Worm (Caenorhabditis elegans): ENCODE data around the gene srbc-37.

Gene srbc-37

DNA sequence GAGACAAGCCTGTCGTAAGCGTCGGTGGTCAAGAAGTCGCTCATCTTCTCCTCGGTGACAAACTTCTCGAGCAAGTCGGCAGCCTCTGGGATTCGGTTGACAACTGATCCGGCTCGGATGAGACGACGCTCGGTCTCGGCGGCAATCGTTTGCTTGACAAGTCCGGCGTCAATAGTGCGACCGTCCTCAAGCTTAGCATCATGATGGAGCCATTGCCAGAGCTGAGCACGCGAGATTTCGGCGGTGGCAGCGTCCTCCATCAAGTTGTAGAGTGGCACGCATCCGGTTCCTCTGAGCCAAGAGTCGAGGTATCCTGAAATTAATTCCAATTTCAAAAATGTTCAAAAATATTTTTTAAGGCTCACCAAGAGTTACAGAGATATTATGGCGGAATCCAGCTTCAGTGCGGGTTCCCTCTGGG is 22.1 kb downstream of the srbc-37 start:
- TF ChIP-seq W03F9.2 (tag; optimal IDR thresholded peaks at IDR 0.05): no peak
- TF ChIP-seq dao-5 (tag; optimal IDR thresholded peaks at IDR 0.05): no peak
- no peak for TF ChIP-seq him-1 (tag; optimal IDR thresholded peaks at IDR 0.05)

DNA sequence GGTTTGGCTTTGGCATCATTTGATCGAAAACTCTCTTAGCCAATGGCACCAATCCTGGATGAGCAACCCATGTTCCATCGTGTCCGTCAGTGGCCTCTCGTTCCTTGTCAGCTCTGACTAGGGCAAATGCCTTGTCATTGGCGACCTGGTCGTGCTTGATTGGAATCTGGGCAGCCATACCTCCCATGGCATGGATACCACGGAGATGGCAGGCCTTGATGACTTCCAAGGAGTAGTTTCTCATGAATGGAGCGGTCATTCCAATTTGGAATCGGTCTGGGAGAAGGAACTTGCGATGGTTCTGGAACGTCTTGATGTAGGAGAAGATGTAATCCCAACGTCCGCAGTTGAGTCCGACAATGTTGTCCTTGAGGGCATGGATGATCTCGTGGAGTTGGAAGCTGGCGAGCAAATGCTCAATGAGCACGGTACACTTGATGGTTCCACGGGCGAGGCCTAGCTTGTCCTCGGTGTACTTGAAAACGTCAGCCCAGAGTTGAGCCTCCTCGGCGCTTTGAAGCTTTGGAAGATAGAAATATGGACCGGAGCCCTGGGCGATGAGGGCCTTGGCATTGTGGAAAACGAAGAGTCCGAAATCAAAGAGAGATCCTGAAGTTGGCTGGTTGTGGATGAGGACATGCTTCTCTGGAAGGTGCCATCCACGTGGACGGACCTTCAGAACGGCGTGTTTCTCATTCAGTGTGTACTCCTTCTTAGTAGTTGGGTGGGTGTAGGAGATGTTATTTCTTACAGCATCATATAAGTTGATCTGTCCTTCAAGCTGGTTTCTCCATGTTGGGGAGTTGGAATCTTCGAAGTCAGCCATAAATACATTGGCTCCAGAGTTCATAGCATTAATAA is 22.8 kb downstream of the srbc-37 start:
- TF ChIP-seq W03F9.2 (tag; optimal IDR thresholded peaks at IDR 0.05): no peak
- no peak for TF ChIP-seq dao-5 (tag; optimal IDR thresholded peaks at IDR 0.05)
- TF ChIP-seq him-1 (tag; optimal IDR thresholded peaks at IDR 0.05): no peak

DNA sequence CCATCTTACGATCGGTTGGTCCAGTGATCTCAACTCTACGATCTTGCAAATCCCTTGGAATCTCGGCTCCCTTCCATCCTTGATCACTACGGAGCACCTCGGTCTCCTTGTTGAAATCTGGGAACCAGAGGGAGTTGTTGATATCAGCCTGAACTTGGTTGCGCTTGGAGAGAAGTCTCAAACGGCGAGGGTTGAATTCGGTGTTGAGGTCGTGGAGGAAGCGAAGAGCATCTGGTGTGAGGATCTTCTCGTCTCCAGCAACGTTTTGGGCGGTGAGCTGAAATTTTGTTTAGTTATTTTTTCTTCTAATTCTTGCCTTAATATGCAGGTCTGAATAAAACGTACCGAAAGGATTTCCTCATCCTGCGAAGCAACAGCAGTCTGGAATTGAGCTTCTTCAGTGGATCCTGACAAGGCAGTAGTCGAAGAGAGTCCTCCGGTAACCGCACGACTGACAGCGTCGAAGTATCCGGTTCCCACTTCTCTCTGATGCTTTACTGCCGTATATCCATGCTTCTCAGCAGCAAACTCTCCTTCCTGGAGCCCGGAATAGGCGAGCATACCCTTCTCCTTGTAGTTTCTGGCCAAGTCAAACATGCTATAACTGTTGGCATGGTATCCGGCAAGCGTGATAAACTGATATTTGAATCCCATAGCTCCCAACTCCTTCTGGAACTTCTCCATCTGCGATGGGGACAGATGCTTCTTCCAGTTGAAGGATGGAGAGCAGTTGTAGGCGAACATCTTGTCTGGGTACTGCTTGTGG is 23.6 kb downstream of the srbc-37 start:
- TF ChIP-seq him-1 (tag; optimal IDR thresholded peaks at IDR 0.05) (no peak), W03F9.2 (tag; optimal IDR thresholded peaks at IDR 0.05) (no peak), dao-5 (tag; optimal IDR thresholded peaks at IDR 0.05) (no peak)

DNA sequence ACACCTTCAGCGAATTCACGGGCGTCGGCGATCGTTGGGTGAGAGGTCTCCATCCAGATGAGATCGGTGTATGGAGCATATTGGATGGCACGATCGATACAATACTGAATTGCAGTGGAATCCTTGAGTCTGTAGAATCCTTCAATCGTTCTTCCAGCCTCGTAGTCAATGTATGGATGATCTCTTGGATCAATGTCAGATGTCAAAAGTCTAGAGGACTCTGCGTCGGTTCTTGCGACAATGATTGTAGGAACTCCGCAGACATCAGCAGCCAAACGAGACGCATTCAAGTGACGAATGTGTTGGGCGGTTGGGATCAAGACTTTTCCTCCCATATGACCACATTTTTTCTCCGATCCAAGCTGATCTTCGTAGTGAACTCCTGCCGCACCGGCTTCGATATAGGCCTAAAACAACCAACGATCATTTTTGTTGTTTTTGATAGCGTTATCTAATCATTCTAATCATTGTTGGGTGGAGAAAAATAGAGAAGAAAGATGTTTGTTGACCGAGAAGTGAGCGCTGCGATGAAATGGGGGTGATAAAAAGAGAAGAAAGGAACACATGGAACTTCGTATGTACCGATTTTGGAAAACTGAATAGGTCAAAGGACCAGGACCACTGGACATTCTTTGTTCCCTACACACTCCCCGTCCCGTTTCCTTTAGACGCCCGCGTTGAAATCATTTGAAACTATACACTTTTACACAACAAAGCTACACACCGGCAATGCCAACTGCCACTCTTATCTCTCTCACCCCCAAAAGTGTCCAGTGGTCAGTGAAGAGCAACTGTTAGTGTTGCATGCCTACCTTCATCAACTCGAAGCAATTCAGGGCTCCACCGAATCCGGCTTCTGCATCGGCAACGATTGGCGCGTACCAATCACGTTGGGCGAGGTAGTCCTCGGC is 24.5 kb downstream of the srbc-37 start:
- no peak for TF ChIP-seq W03F9.2 (tag; optimal IDR thresholded peaks at IDR 0.05)
- TF ChIP-seq him-1 (tag; optimal IDR thresholded peaks at IDR 0.05): no peak
- no peak for TF ChIP-seq dao-5 (tag; optimal IDR thresholded peaks at IDR 0.05)

DNA sequence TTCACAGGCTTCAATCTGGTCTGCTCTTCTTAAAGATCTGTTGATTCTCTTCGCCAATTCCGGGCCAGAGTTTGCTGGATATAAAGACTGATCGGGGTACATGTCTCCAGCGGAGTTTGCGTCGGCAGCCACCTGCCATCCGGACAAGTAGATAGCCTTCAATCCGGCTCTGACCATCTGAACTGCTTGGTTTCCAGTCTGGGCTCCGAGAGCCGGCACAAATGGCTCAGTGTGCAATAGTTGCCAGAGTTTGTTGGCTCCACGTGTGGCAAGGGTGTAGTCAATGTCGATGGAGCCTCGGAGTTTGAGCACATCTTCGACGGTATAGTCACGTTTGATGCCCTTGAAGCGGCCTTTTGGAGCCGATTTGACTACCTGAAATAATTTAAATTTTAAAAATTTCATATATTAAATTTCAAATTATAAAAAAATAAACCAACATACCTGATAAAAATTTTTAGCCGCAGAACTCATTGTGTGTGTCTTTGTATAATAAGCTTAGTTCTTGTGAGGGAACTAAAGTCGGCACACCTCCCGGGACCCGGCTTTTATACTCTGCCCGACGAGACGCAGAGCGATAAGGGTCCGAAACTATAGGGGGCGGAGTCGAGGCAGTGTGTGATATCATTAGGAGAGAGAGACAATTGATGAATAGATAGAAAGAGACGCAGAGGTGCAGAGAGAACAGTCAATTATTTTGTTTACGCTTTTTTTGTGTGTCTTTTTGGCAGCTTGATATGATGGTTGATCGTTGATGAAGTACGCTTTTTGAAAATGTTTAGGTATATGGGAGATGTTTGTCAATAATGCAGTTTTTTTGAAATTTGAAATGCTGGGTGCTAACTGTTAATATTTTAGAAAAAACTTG is 25.4 kb downstream of the srbc-37 start, which contains the start of the genes icl-1 and srh-2:
Gene icl-1, minus strand, starts transcription at position 521 of the 868 bp plus-strand sequence.
Gene srh-2, plus strand, starts transcription at position 818 of the 868 bp plus-strand sequence.
- peak; percentile 3 for TF ChIP-seq W03F9.2 (tag; optimal IDR thresholded peaks at IDR 0.05)
- TF ChIP-seq him-1 (tag; optimal IDR thresholded peaks at IDR 0.05): no peak

DNA sequence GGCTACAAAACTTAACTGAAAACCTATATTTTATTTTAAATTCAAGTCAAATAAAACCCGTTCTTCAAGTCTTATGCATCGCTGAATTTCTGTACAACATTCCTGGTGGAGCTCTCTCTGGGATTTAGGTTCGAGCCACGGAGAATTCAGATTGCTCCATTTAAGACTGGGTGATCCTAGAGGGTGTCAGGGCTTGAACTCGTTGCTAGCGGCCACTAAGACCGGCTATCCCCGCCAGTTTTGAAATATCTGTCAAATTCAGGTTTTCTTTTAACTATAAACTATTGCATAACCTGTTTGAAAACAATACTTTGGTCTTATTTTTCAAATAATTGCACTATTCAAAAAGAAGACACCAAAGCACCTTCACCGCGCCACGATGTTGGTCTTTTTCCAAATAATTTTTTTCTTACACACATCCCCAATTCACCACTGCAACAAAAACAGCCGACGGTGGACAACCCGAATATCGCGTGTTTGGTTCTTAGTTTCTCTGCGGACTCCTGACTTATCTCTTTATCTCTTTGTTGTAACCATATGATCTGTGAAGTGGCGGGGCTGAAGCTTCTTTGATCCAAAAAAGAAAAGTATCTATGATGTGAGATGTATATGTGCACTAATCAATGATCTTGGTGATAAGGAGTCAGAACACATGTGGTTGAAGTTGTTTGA is 26.6 kb downstream of the srbc-37 start:
- no peak for TF ChIP-seq dao-5 (tag; optimal IDR thresholded peaks at IDR 0.05)
- TF ChIP-seq W03F9.2 (tag; optimal IDR thresholded peaks at IDR 0.05): no peak
- no peak for TF ChIP-seq him-1 (tag; optimal IDR thresholded peaks at IDR 0.05)

DNA sequence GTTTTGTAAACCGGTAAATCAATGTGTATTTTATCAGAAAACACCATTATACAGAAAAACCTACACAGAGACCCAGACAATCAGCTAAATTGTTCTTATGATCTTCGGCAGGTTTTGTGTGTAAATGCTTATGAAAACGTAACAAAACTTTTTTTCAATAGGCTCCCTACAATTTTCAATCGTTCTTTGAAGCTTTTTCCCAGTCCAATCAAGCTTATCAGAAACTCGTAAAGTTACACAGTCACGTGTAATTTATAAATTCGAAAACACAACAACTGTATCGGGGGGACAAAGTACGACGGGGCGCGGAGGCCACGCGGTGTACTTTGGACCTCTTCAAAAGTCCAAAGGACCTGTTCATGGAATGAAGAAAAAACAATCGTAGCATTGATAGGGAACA is 27.9 kb downstream of the srbc-37 start:
- TF ChIP-seq him-1 (tag; optimal IDR thresholded peaks at IDR 0.05) (no peak), dao-5 (tag; optimal IDR thresholded peaks at IDR 0.05) (no peak), W03F9.2 (tag; optimal IDR thresholded peaks at IDR 0.05) (peak; percentile 38)

DNA sequence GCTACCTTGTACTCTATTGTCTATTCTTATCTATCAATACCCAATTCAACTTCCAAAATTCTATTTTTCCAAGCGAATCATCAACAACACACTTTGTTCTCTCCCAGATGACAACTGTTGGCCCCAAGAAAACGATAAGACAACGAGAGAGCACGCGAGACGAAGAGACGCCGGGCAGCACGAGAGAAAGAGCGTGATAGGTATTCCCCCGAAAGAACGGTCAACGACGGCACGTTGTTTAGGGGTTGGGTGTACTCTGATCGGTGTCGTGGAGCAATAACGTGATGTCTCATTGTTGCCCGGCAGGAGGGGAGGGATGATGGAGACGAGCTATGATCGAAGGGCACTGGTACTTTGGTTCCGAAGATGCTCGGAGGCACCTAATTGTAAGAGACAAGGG is 29.0 kb downstream of the srbc-37 start:
- TF ChIP-seq W03F9.2 (tag; optimal IDR thresholded peaks at IDR 0.05) (peak; percentile 41), dao-5 (tag; optimal IDR thresholded peaks at IDR 0.05) (no peak)

DNA sequence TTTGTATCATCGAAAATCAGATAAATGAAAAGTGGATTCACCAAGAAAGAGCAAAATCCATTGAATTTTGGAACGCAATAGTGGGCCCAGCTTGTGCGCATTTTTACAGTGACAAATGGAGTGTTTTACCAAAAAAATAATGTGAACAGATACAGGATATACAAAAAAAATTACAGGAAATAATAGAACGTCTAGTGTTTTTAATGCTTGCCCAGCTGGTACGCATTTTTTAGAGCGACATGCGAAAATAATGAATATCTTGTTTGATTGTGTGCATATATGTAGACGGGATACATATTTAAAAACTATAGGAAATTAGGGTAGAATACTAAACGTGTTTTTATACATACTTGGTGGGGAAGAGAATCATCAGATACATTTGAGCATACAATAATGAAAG is 33.8 kb downstream of the srbc-37 start, which contains the start of gene srj-25:
Gene srj-25, minus strand, starts transcription at position 101 of the 400 bp plus-strand sequence.
- TF ChIP-seq him-1 (tag; optimal IDR thresholded peaks at IDR 0.05) (no peak), dao-5 (tag; optimal IDR thresholded peaks at IDR 0.05) (no peak), W03F9.2 (tag; optimal IDR thresholded peaks at IDR 0.05) (no peak)

DNA sequence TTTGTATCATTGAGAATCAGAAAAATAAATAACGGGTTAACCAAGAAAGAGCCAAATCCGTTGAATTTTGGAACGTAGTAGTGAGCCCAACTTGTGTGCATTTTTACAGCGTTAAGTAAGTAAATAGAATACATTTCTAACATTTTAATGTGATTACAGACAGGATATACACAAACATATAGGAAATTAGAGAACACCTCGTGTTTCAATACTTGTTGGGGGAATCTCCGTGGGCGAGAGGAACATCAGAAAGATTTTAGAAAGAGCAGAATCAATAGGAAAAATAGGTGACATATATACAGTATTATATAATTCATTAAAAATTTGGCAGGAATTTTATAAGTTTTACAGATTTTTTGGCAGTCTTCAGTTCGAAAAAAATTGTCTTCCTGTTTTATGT is 36.4 kb downstream of the srbc-37 start, which contains the start of gene srj-24:
Gene srj-24, minus strand, starts transcription at position 101 of the 400 bp plus-strand sequence.
- TF ChIP-seq dao-5 (tag; optimal IDR thresholded peaks at IDR 0.05) (no peak), him-1 (tag; optimal IDR thresholded peaks at IDR 0.05) (no peak), W03F9.2 (tag; optimal IDR thresholded peaks at IDR 0.05) (no peak)

DNA sequence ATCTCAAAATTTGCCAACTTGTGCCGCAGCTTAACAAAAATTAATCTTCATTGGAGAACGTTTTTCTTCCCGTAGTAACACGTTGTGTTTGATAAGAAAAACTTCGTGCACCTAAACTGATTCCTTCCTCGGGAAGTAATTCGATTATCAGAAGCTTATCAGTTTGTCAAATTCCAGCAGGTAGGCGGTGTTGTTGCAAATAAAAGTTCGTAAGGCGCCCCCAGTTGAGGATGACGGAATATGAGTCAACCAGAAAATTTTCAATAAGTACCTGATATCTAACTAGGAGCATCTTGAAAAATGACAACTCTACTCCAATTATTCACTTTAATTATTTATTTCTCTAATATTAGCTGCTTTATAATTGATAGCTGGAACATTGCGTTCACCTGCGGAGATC is 39.5 kb downstream of the srbc-37 start, which contains the start of gene C05E4.7:
Gene C05E4.7, plus strand, starts transcription at position 301 of the 400 bp plus-strand sequence.
- TF ChIP-seq dao-5 (tag; optimal IDR thresholded peaks at IDR 0.05) (no peak), W03F9.2 (tag; optimal IDR thresholded peaks at IDR 0.05) (no peak), him-1 (tag; optimal IDR thresholded peaks at IDR 0.05) (no peak)

DNA sequence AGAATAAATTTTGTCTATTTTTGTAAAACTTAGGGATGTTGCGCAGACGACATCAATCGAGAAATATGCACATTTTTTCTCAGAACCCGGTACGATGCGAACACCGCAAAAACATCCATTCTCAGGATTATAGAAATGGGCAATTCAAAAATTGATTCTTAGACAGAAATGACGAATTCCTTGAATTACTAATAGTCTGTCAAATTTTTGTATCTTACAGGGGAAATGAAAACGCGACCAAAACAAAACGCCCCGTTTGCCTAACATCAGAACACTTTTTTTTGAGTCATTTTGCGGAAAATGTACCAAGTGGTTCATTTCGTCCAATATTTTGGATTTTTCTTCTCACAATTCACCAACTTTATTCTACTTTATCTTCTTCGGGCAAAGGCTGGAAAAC is 41.0 kb downstream of the srbc-37 start, which contains the start of gene str-134:
Gene str-134, plus strand, starts transcription at position 301 of the 400 bp plus-strand sequence.
- no peak for TF ChIP-seq dao-5 (tag; optimal IDR thresholded peaks at IDR 0.05)
- TF ChIP-seq him-1 (tag; optimal IDR thresholded peaks at IDR 0.05): no peak
- TF ChIP-seq W03F9.2 (tag; optimal IDR thresholded peaks at IDR 0.05): no peak

Data from whole organism, L4/young adult.